Worm (Caenorhabditis elegans) whole organism, mixed stage, embryonic: Measurements from ENCODE around the gene cyp-37B1.

Source experiments
- M03D4.4 ChIP-seq: sonication (generic microtip); optimal IDR thresholded peaks from 2 replicates; lab custom pipeline; 2017; ENCODE audit warnings: mild to moderate bottlenecking, missing genetic modification characterization, missing compliant biosample characterization
- bed-3 ChIP-seq: fragments of 200-800 bp; sonication (Bioruptor generic); optimal IDR thresholded peaks from 3 replicates; lab custom pipeline; 2018; ENCODE audit warnings: mild to moderate bottlenecking, missing genetic modification characterization, moderate library complexity, missing compliant biosample characterization
- blmp-1 ChIP-seq: fragments of 150-350 bp; optimal IDR thresholded peaks from 2 replicates; lab custom pipeline; 2014; ENCODE audit warnings: missing biosample characterization, missing genetic modification characterization
- ceh-39 ChIP-seq: fragments of 150-350 bp; optimal IDR thresholded peaks from 2 replicates; lab custom pipeline; 2014; ENCODE audit warnings: missing biosample characterization, missing genetic modification characterization
- ceh-43 ChIP-seq: fragments of 200-800 bp; sonication (Bioruptor generic); optimal IDR thresholded peaks from 2 replicates; lab custom pipeline; 2018; ENCODE audit warnings: mild to moderate bottlenecking, missing genetic modification characterization, moderate library complexity, missing compliant biosample characterization
- ceh-83 ChIP-seq: fragments of 200-800 bp; sonication (Bioruptor generic); optimal IDR thresholded peaks from 2 replicates; lab custom pipeline; 2018; ENCODE audit warnings: mild to moderate bottlenecking, missing genetic modification characterization, missing compliant biosample characterization
- ces-1 ChIP-seq: fragments of 150-350 bp; optimal IDR thresholded peaks from 2 replicates; lab custom pipeline; 2014; ENCODE audit warnings: missing biosample characterization, missing genetic modification reagents, missing genetic modification characterization
- cnd-1 ChIP-seq: fragments of 200-800 bp; sonication (Bioruptor generic); optimal IDR thresholded peaks from 2 replicates; lab custom pipeline; 2018; ENCODE audit warnings: mild to moderate bottlenecking, missing genetic modification characterization, missing compliant biosample characterization
- drap-1 ChIP-seq: fragments of 200-800 bp; sonication (Bioruptor generic); optimal IDR thresholded peaks from 3 replicates; lab custom pipeline; 2018; ENCODE audit warnings: mild to moderate bottlenecking, missing genetic modification characterization, missing compliant biosample characterization
- elt-1 ChIP-seq: sonication (generic microtip); optimal IDR thresholded peaks from 2 replicates; lab custom pipeline; 2017; ENCODE audit warnings: missing genetic modification characterization, mild to moderate bottlenecking, missing compliant biosample characterization, antibody characterized with exemption, moderate library complexity, borderline replicate concordance; ENCODE audit not compliant: insufficient read depth
- elt-3 ChIP-seq: fragments of 150-350 bp; optimal IDR thresholded peaks from 2 replicates; lab custom pipeline; 2014; ENCODE audit warnings: missing biosample characterization, missing genetic modification characterization
- flh-1 ChIP-seq: fragments of 200-800 bp; sonication (Bioruptor generic); optimal IDR thresholded peaks from 2 replicates; lab custom pipeline; 2018; ENCODE audit warnings: mild to moderate bottlenecking, missing genetic modification characterization, moderate library complexity, missing compliant biosample characterization
- ham-2 ChIP-seq: fragments of 200-800 bp; sonication (Bioruptor generic); optimal IDR thresholded peaks from 2 replicates; lab custom pipeline; 2018; ENCODE audit warnings: mild to moderate bottlenecking, missing genetic modification characterization, missing compliant biosample characterization
- lin-13 ChIP-seq: fragments of 150-350 bp; optimal IDR thresholded peaks from 2 replicates; lab custom pipeline; 2014; ENCODE audit warnings: missing biosample characterization, missing genetic modification characterization
- lin-32 ChIP-seq: fragments of 200-800 bp; sonication (Bioruptor generic); optimal IDR thresholded peaks from 2 replicates; lab custom pipeline; 2018; ENCODE audit warnings: mild to moderate bottlenecking, missing genetic modification characterization, missing compliant biosample characterization
- lsy-2 ChIP-seq: fragments of 150-350 bp; optimal IDR thresholded peaks from 2 replicates; lab custom pipeline; 2014; ENCODE audit warnings: missing biosample characterization, missing genetic modification characterization
- mab-5 ChIP-seq: fragments of 150-350 bp; optimal IDR thresholded peaks from 2 replicates; lab custom pipeline; 2014; ENCODE audit warnings: missing biosample characterization, missing genetic modification characterization
- mep-1 ChIP-seq: fragments of 150-350 bp; optimal IDR thresholded peaks from 2 replicates; lab custom pipeline; 2017; ENCODE audit warnings: missing biosample characterization, missing genetic modification reagents, missing genetic modification characterization, inconsistent platforms
- mls-2 ChIP-seq: sonication (generic microtip); optimal IDR thresholded peaks from 2 replicates; lab custom pipeline; 2016; ENCODE audit warnings: mild to moderate bottlenecking, missing genetic modification characterization, moderate library complexity, missing compliant biosample characterization
- nhr-2 ChIP-seq: fragments of 150-350 bp; optimal IDR thresholded peaks from 2 replicates; lab custom pipeline; 2014; ENCODE audit warnings: missing biosample characterization, missing genetic modification characterization
- nhr-237 ChIP-seq: fragments of 150-350 bp; optimal IDR thresholded peaks from 2 replicates; lab custom pipeline; 2014; ENCODE audit warnings: missing biosample characterization, missing genetic modification characterization
- nhr-28 ChIP-seq: fragments of 150-350 bp; optimal IDR thresholded peaks from 2 replicates; lab custom pipeline; 2014; ENCODE audit warnings: missing biosample characterization, missing genetic modification characterization
- nhr-76 ChIP-seq: sonication (generic microtip); optimal IDR thresholded peaks from 2 replicates; lab custom pipeline; 2017; ENCODE audit warnings: missing biosample characterization, missing genetic modification characterization
- pha-4 ChIP-seq: fragments of 150-350 bp; optimal IDR thresholded peaks from 2 replicates; lab custom pipeline; 2018; ENCODE audit warnings: missing biosample characterization, missing genetic modification reagents, missing genetic modification characterization
- sem-2 ChIP-seq: fragments of 200-800 bp; sonication (Bioruptor generic); optimal IDR thresholded peaks from 2 replicates; lab custom pipeline; 2018; ENCODE audit warnings: mild to moderate bottlenecking, missing genetic modification characterization, missing compliant biosample characterization
- snpc-4 ChIP-seq: fragments of 150-350 bp; optimal IDR thresholded peaks from 2 replicates; lab custom pipeline; 2014; ENCODE audit warnings: missing biosample characterization, missing genetic modification characterization
- sptf-1 ChIP-seq: sonication (generic microtip); optimal IDR thresholded peaks from 2 replicates; lab custom pipeline; 2017; ENCODE audit warnings: mild to moderate bottlenecking, missing genetic modification characterization, moderate library complexity, missing compliant biosample characterization
- unc-120 ChIP-seq: sonication (generic microtip); optimal IDR thresholded peaks from 2 replicates; lab custom pipeline; 2017; ENCODE audit warnings: missing genetic modification characterization, missing compliant biosample characterization; ENCODE audit not compliant: poor library complexity, severe bottlenecking
- unc-39 ChIP-seq: fragments of 150-350 bp; optimal IDR thresholded peaks from 2 replicates; lab custom pipeline; 2014; ENCODE audit warnings: missing biosample characterization, missing genetic modification characterization
- unc-62 ChIP-seq: fragments of 150-350 bp; optimal IDR thresholded peaks from 2 replicates; lab custom pipeline; 2014; ENCODE audit warnings: missing biosample characterization, missing genetic modification reagents, missing genetic modification characterization
- zip-8 ChIP-seq: fragments of 150-350 bp; optimal IDR thresholded peaks from 2 replicates; lab custom pipeline; 2014; ENCODE audit warnings: missing biosample characterization, missing genetic modification characterization
- ztf-11 ChIP-seq: fragments of 150-350 bp; optimal IDR thresholded peaks from 2 replicates; lab custom pipeline; 2014; ENCODE audit warnings: missing biosample characterization, missing genetic modification characterization

Gene cyp-37B1

DNA sequence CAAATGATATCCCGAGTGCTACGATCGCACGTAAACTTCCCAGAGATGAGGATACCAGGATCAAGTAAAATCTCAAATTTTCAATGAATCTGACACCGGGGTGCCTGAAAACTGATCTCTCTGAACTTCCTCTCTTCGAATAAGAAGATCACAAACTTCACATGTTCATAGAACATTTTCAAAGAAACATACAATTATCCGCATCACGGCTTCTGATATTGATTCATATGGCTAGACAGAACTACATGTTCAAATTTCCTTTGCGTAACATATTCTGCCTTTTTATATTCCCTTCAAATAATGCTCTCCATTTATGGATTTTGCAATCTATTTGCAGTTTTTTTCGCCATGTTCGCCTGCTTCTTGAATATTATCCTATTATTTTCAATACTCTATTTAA lies 19.2 kb downstream of the cyp-37B1 start, which contains the start of gene srbc-83:
Gene srbc-83 (plus strand): TSS at position 301 of the 400 bp plus-strand sequence.
- TF ChIP-seq mls-2 (tag; lab: Kevin White, UChicago), result no peak
- TF ChIP-seq unc-39 (tag; lab: Kevin White, UChicago), result no peak
- TF ChIP-seq lin-32 (GFP tag; lab: Kevin White, UChicago), result no peak
- no peak for TF ChIP-seq ham-2 (GFP tag; lab: Kevin White, UChicago)
- no peak for TF ChIP-seq cnd-1 (tag; lab: Kevin White, UChicago)
- TF ChIP-seq mab-5 (tag; lab: Kevin White, UChicago), result no peak
- TF ChIP-seq flh-1 (GFP tag; lab: Kevin White, UChicago), result no peak
- no peak for TF ChIP-seq sem-2 (GFP tag; lab: Kevin White, UChicago)
- no peak for TF ChIP-seq elt-3 (tag; lab: Kevin White, UChicago)
- TF ChIP-seq lsy-2, result no peak
- TF ChIP-seq bed-3, result no peak
- TF ChIP-seq ces-1 (GFP tag; lab: Kevin White, UChicago), result no peak

DNA sequence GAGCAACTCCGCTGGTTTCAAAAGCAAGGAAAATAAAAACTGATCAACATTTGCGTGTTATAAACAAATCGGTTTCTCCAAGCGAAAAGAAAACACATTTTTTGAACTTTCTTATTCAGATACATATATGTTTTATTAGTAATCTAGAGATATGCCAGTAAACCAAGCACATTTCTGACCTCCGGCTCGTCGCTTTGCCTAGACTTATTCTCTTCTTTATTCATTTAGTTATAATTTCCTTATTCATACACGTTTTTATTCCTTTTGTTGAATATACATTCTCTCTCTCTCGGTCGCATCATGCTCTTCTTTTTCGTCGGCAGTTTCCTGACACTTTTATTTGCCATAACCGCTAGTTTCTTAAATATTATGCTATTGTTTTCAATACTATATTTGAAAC lies 20.8 kb downstream of the cyp-37B1 start, which contains the start of gene srbc-84:
Gene srbc-84 (plus strand): TSS at position 301 of the 400 bp plus-strand sequence.
- no peak for TF ChIP-seq lin-13 (tag; lab: Kevin White, UChicago)
- TF ChIP-seq zip-8 (tag; lab: Kevin White, UChicago), result no peak
- TF ChIP-seq bed-3, result no peak
- no peak for TF ChIP-seq nhr-2 (tag; lab: Kevin White, UChicago)
- TF ChIP-seq mab-5 (tag; lab: Kevin White, UChicago), result no peak
- no peak for TF ChIP-seq ham-2 (GFP tag; lab: Kevin White, UChicago)
- TF ChIP-seq nhr-237 (tag; lab: Kevin White, UChicago), result no peak
- TF ChIP-seq ceh-43 (GFP tag; lab: Kevin White, UChicago), result no peak
- no peak for TF ChIP-seq mep-1
- TF ChIP-seq sem-2 (GFP tag; lab: Kevin White, UChicago), result no peak
- TF ChIP-seq drap-1 (GFP tag; lab: Kevin White, UChicago), result no peak
- TF ChIP-seq ztf-11, result no peak
- TF ChIP-seq M03D4.4 (tag; lab: Kevin White, UChicago), result no peak
- no peak for TF ChIP-seq unc-120 (tag; lab: Kevin White, UChicago)
- no peak for TF ChIP-seq nhr-76 (tag; lab: Kevin White, UChicago)

ce11 chrV:16299834-16300233 lies 21.9 kb downstream of the cyp-37B1 start:
- TF ChIP-seq flh-1 (GFP tag; lab: Kevin White, UChicago) (no peak), pha-4 (tag; lab: Kevin White, UChicago) (no peak), elt-3 (tag; lab: Kevin White, UChicago) (no peak), bed-3 (no peak), mep-1 (no peak), unc-62 (GFP tag; lab: Kevin White, UChicago) (no peak), mls-2 (tag; lab: Kevin White, UChicago) (no peak), nhr-28 (tag; lab: Kevin White, UChicago) (no peak), sptf-1 (tag; lab: Kevin White, UChicago) (no peak), elt-1 (tag; lab: Kevin White, UChicago) (no peak), lin-32 (GFP tag; lab: Kevin White, UChicago) (no peak), snpc-4 (no peak), blmp-1 (no peak), sem-2 (GFP tag; lab: Kevin White, UChicago) (no peak), ceh-83 (GFP tag; lab: Kevin White, UChicago) (no peak), ztf-11 (no peak)
- TF ChIP-seq, all 35 proteins: peak for 0

DNA sequence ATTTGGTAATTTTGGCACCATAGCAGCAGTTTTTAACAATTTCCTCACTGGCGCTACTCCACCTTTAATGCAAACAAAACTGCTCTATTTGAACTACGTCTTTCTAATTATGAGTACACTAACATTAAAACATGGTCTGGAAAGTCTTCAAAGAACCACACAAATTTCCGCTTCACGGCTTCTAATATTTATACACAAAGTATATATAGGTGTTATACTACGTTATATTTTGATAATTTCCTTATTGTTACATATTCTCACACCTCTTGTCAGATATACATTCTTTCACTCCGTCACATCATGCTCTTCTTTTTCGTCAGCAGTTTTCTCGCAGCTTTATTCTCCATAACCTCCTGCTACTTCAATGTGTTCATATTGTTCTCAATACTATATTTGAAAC lies 22.4 kb downstream of the cyp-37B1 start, which contains the start of gene srbc-82:
Gene srbc-82 (plus strand): TSS at position 301 of the 400 bp plus-strand sequence.
- TF ChIP-seq ceh-39 (tag; lab: Kevin White, UChicago) (no peak), pha-4 (tag; lab: Kevin White, UChicago) (no peak), flh-1 (GFP tag; lab: Kevin White, UChicago) (no peak), mep-1 (no peak), mls-2 (tag; lab: Kevin White, UChicago) (no peak), mab-5 (tag; lab: Kevin White, UChicago) (no peak), ztf-11 (no peak), bed-3 (no peak), nhr-2 (tag; lab: Kevin White, UChicago) (no peak), sptf-1 (tag; lab: Kevin White, UChicago) (no peak), snpc-4 (no peak), elt-1 (tag; lab: Kevin White, UChicago) (no peak), lin-32 (GFP tag; lab: Kevin White, UChicago) (no peak), unc-120 (tag; lab: Kevin White, UChicago) (no peak), nhr-237 (tag; lab: Kevin White, UChicago) (no peak), nhr-76 (tag; lab: Kevin White, UChicago) (no peak), ceh-43 (GFP tag; lab: Kevin White, UChicago) (no peak), lin-13 (tag; lab: Kevin White, UChicago) (no peak), blmp-1 (no peak)
